Fruit fly (Drosophila melanogaster): Measurements from ENCODE around the gene CG6830.

CG6830 gene

dm6 chr3R:11639946-11640588 lies 44.1 kb downstream of the CG6830 start:
- TF ChIP-seq Dll (optimal IDR thresholded peaks at IDR 0.05), result no peak
- TF ChIP-seq CG8478 (optimal IDR thresholded peaks at IDR 0.05), result no peak
- TF ChIP-seq pan (optimal IDR thresholded peaks at IDR 0.05), result no peak
- no peak for TF ChIP-seq usp (GFP tag; optimal IDR thresholded peaks at IDR 0.05)
- TF ChIP-seq EcR (GFP tag; optimal IDR thresholded peaks at IDR 0.05), result no peak

DNA sequence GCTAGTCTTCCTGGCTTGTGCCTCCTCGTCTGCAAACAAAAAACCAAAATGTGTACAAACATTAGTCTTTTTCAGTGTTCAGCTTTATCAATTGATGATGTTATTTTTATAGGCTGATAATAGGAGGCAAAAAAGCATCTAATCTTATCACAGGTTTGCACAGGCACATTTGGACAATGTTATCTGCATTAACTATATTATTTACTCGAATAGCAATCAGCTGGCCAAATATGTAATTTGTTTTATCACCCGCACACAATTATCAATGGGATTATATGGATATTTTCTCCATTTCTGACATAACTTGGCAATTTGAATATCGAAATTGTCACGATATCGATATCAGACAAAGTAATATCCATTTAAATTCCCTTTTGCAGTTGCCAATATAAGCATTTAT lies 46.6 kb downstream of the CG6830 start:
- TF ChIP-seq psq (optimal IDR thresholded peaks at IDR 0.05) (no peak), Dll (optimal IDR thresholded peaks at IDR 0.05) (no peak), EcR (GFP tag; optimal IDR thresholded peaks at IDR 0.05) (no peak), pan (optimal IDR thresholded peaks at IDR 0.05) (no peak), CG8478 (optimal IDR thresholded peaks at IDR 0.05) (no peak), usp (GFP tag; optimal IDR thresholded peaks at IDR 0.05) (no peak)

Measured in whole organism.